Worm (Caenorhabditis elegans) whole organism, L1 larva: ENCODE results near the gene Y70G10A.4.
A peak's percentile ranks its signal among the peaks of the same experiment; 100 is the strongest.

Source experiments
- C04F5.9 ChIP-seq: sonication (generic microtip); optimal IDR thresholded peaks from 2 replicates; lab custom pipeline; 2016; ENCODE audit warnings: missing genetic modification characterization, missing compliant biosample characterization
- C16A3.4 ChIP-seq: fragments of 150-350 bp; optimal IDR thresholded peaks from 2 replicates; lab custom pipeline; 2014; ENCODE audit warnings: missing biosample characterization, missing genetic modification characterization
- F16B12.6 ChIP-seq: fragments of 150-350 bp; optimal IDR thresholded peaks from 2 replicates; lab custom pipeline; 2014; ENCODE audit warnings: missing biosample characterization, missing genetic modification characterization
- Y116A8C.19 ChIP-seq: sonication (generic microtip); optimal IDR thresholded peaks from 2 replicates; lab custom pipeline; 2016; ENCODE audit warnings: missing compliant biosample characterization, missing genetic modification characterization, borderline replicate concordance
- aly-2 ChIP-seq: fragments of 150-350 bp; optimal IDR thresholded peaks from 2 replicates; lab custom pipeline; 2014; ENCODE audit warnings: missing biosample characterization, missing genetic modification characterization
- ama-1 ChIP-seq: fragments of 150-350 bp; optimal IDR thresholded peaks from 2 replicates; lab custom pipeline; 2014
- blmp-1 ChIP-seq: fragments of 150-350 bp; optimal IDR thresholded peaks from 2 replicates; lab custom pipeline; 2014; ENCODE audit warnings: missing biosample characterization, missing genetic modification characterization
- ceh-8 ChIP-seq: fragments of 200-800 bp; sonication (Bioruptor generic); optimal IDR thresholded peaks from 2 replicates; lab custom pipeline; 2018; ENCODE audit warnings: mild to moderate bottlenecking, missing genetic modification characterization, moderate library complexity, missing compliant biosample characterization
- ceh-82 ChIP-seq, 3 experiments: fragments of 150-350 bp in 1 of 3; sonication (generic microtip) in 2 of 3; optimal IDR thresholded peaks; 2 replicates each; lab custom pipeline; 2014 to 2017; ENCODE audit warnings: missing biosample characterization in 3 of 3, missing genetic modification characterization in 3 of 3
- ceh-88 ChIP-seq: fragments of 200-800 bp; sonication (Bioruptor generic); IDR thresholded peaks from 2 replicates; pipeline ENCODE4 v1.3.6; 2022; ENCODE audit warnings: missing genetic modification characterization, missing compliant biosample characterization
- ceh-90 ChIP-seq: sonication (generic microtip); optimal IDR thresholded peaks from 2 replicates; lab custom pipeline; 2016; ENCODE audit warnings: missing genetic modification characterization, missing compliant biosample characterization
- ces-1 ChIP-seq: fragments of 150-350 bp; optimal IDR thresholded peaks from 2 replicates; lab custom pipeline; 2014; ENCODE audit warnings: missing biosample characterization, missing genetic modification reagents, missing genetic modification characterization
- dsc-1 ChIP-seq: sonication (generic microtip); optimal IDR thresholded peaks from 2 replicates; lab custom pipeline; 2016; ENCODE audit warnings: mild to moderate bottlenecking, missing genetic modification characterization, missing compliant biosample characterization
- efl-3 ChIP-seq: fragments of 200-800 bp; sonication (Bioruptor generic); optimal IDR thresholded peaks from 2 replicates; lab custom pipeline; 2018; ENCODE audit warnings: mild to moderate bottlenecking, missing genetic modification characterization, missing compliant biosample characterization
- egl-13 ChIP-seq: sonication (generic microtip); optimal IDR thresholded peaks from 2 replicates; lab custom pipeline; 2016; ENCODE audit warnings: missing genotype, missing genetic modification reagents, missing genetic modification characterization, missing compliant biosample characterization
- egl-27 ChIP-seq, 2 experiments: fragments of 150-350 bp in 1 of 2; sonication (generic microtip); optimal IDR thresholded peaks; 3 replicates each; lab custom pipeline; 2017 to 2018; ENCODE audit warnings: missing biosample characterization in 2 of 2, missing genetic modification characterization in 2 of 2, missing genetic modification reagents in 2 of 2
- elt-2 ChIP-seq: sonication (generic microtip); optimal IDR thresholded peaks from 2 replicates; lab custom pipeline; 2016; ENCODE audit warnings: missing genetic modification characterization, mild to moderate bottlenecking, inconsistent platforms, missing compliant biosample characterization, missing genetic modification reagents
- ets-5 ChIP-seq: fragments of 200-800 bp; sonication (Bioruptor generic); IDR thresholded peaks from 2 replicates; pipeline ENCODE4 v1.3.6; 2022; ENCODE audit warnings: missing genetic modification characterization, missing compliant biosample characterization
- fkh-10 ChIP-seq: sonication (generic microtip); optimal IDR thresholded peaks from 2 replicates; lab custom pipeline; 2017; ENCODE audit warnings: missing biosample characterization, missing genetic modification reagents, missing genetic modification characterization
- fkh-4 ChIP-seq: sonication (generic microtip); optimal IDR thresholded peaks from 2 replicates; lab custom pipeline; 2016; ENCODE audit warnings: missing compliant biosample characterization, missing genetic modification characterization, borderline replicate concordance
- fkh-8 ChIP-seq: sonication (generic microtip); optimal IDR thresholded peaks from 2 replicates; lab custom pipeline; 2016; ENCODE audit warnings: mild to moderate bottlenecking, missing genetic modification characterization, missing compliant biosample characterization
- fos-1 ChIP-seq: fragments of 150-350 bp; optimal IDR thresholded peaks from 2 replicates; lab custom pipeline; 2014; ENCODE audit warnings: missing biosample characterization, missing genetic modification characterization
- hlh-17 ChIP-seq: fragments of 200-800 bp; sonication (Bioruptor generic); optimal IDR thresholded peaks from 2 replicates; lab custom pipeline; 2018; ENCODE audit warnings: missing genetic modification characterization, mild to moderate bottlenecking, missing compliant biosample characterization, moderate library complexity, borderline replicate concordance
- isw-1 ChIP-seq: fragments of 200-800 bp; sonication (Bioruptor generic); IDR thresholded peaks from 2 replicates; pipeline ENCODE4 v1.3.6; 2022; ENCODE audit warnings: missing genetic modification characterization, missing compliant biosample characterization
- lin-15B ChIP-seq: fragments of 150-350 bp; sonication (generic microtip); optimal IDR thresholded peaks from 3 replicates; lab custom pipeline; 2014; ENCODE audit warnings: missing biosample characterization, missing genetic modification characterization
- lin-35 ChIP-seq, 2 experiments: fragments of 150-350 bp; optimal IDR thresholded peaks; 2 replicates each; lab custom pipeline; 2014; ENCODE audit warnings: missing biosample characterization in 2 of 2, missing genetic modification characterization in 2 of 2, missing genetic modification reagents in 2 of 2
- lin-39 ChIP-seq: fragments of 150-350 bp; optimal IDR thresholded peaks from 2 replicates; lab custom pipeline; 2014; ENCODE audit warnings: missing biosample characterization, missing genetic modification reagents, missing genetic modification characterization
- lir-3 ChIP-seq: sonication (generic microtip); optimal IDR thresholded peaks from 2 replicates; lab custom pipeline; 2016; ENCODE audit warnings: mild to moderate bottlenecking, missing genetic modification characterization, moderate library complexity, missing compliant biosample characterization; ENCODE audit not compliant: poor library complexity
- mab-9 ChIP-seq: fragments of 200-800 bp; sonication (Bioruptor generic); IDR thresholded peaks from 2 replicates; pipeline ENCODE4 v1.3.6; 2022; ENCODE audit warnings: missing genetic modification reagents, missing genetic modification characterization, missing compliant biosample characterization
- mep-1 ChIP-seq: fragments of 150-350 bp; optimal IDR thresholded peaks from 2 replicates; lab custom pipeline; 2014; ENCODE audit warnings: missing biosample characterization, missing genetic modification characterization
- nhr-11 ChIP-seq: fragments of 150-350 bp; optimal IDR thresholded peaks from 2 replicates; lab custom pipeline; 2014; ENCODE audit warnings: missing biosample characterization, missing genetic modification characterization
- nhr-20 ChIP-seq: sonication (generic microtip); optimal IDR thresholded peaks from 2 replicates; lab custom pipeline; 2016; ENCODE audit warnings: mild to moderate bottlenecking, missing genetic modification characterization, missing compliant biosample characterization
- nhr-237 ChIP-seq: fragments of 150-350 bp; optimal IDR thresholded peaks from 2 replicates; lab custom pipeline; 2014; ENCODE audit warnings: missing biosample characterization, missing genetic modification characterization
- nhr-28 ChIP-seq: fragments of 150-350 bp; optimal IDR thresholded peaks from 2 replicates; lab custom pipeline; 2014; ENCODE audit warnings: missing biosample characterization, missing genetic modification characterization
- nhr-76 ChIP-seq: sonication (generic microtip); optimal IDR thresholded peaks from 2 replicates; lab custom pipeline; 2017; ENCODE audit warnings: missing biosample characterization, missing genetic modification characterization
- nhr-77 ChIP-seq: fragments of 150-350 bp; optimal IDR thresholded peaks from 2 replicates; lab custom pipeline; 2014; ENCODE audit warnings: missing biosample characterization, missing genetic modification characterization
- nhr-84 ChIP-seq: sonication (generic microtip); optimal IDR thresholded peaks from 2 replicates; lab custom pipeline; 2017; ENCODE audit warnings: missing biosample characterization, missing genetic modification characterization
- nhr-85 ChIP-seq: sonication (generic microtip); peaks from one replicate; lab custom pipeline; 2016; ENCODE audit warnings: missing genetic modification characterization, inconsistent platforms, missing compliant biosample characterization
- nhr-90 ChIP-seq: sonication (generic microtip); optimal IDR thresholded peaks from 2 replicates; lab custom pipeline; 2016; ENCODE audit warnings: mild to moderate bottlenecking, missing genetic modification characterization, missing compliant biosample characterization; ENCODE audit not compliant: poor library complexity
- pag-3 ChIP-seq: sonication (generic microtip); optimal IDR thresholded peaks from 2 replicates; lab custom pipeline; 2017; ENCODE audit warnings: missing genetic modification characterization, mild to moderate bottlenecking, missing compliant biosample characterization, antibody characterized with exemption, borderline replicate concordance; ENCODE audit not compliant: insufficient read depth
- pqm-1 ChIP-seq: sonication (generic microtip); optimal IDR thresholded peaks from 3 replicates; lab custom pipeline; 2017; ENCODE audit warnings: missing biosample characterization, missing genetic modification characterization
- rnt-1 ChIP-seq: sonication (generic microtip); optimal IDR thresholded peaks from 2 replicates; lab custom pipeline; 2016; ENCODE audit warnings: mild to moderate bottlenecking, missing genetic modification characterization, moderate library complexity, missing compliant biosample characterization
- snpc-4 ChIP-seq: fragments of 150-350 bp; optimal IDR thresholded peaks from 2 replicates; lab custom pipeline; 2014; ENCODE audit warnings: missing biosample characterization, missing genetic modification characterization
- snu-23 ChIP-seq: sonication (generic microtip); optimal IDR thresholded peaks from 2 replicates; lab custom pipeline; 2016; ENCODE audit warnings: missing genetic modification characterization, missing compliant biosample characterization
- sptf-1 ChIP-seq: fragments of 150-350 bp; optimal IDR thresholded peaks from 2 replicates; lab custom pipeline; 2014; ENCODE audit warnings: missing biosample characterization, missing genetic modification characterization
- swsn-7 ChIP-seq: sonication (generic microtip); optimal IDR thresholded peaks from 2 replicates; lab custom pipeline; 2016; ENCODE audit warnings: missing genetic modification characterization, missing compliant biosample characterization
- tbx-2 ChIP-seq: sonication (generic microtip); optimal IDR thresholded peaks from 2 replicates; lab custom pipeline; 2016; ENCODE audit warnings: missing genetic modification characterization, missing compliant biosample characterization
- unc-130 ChIP-seq: fragments of 150-350 bp; optimal IDR thresholded peaks from 2 replicates; lab custom pipeline; 2017; ENCODE audit warnings: missing biosample characterization, missing genetic modification characterization, inconsistent platforms
- unc-30 ChIP-seq: sonication (generic microtip); optimal IDR thresholded peaks from 2 replicates; lab custom pipeline; 2017; ENCODE audit warnings: missing biosample characterization, missing genetic modification characterization
- unc-98 ChIP-seq: fragments of 200-800 bp; sonication (Bioruptor generic); IDR thresholded peaks from 2 replicates; pipeline ENCODE4 v1.3.6; 2022; ENCODE audit warnings: missing genetic modification characterization, missing compliant biosample characterization
- vab-15 ChIP-seq: sonication (generic microtip); optimal IDR thresholded peaks from 2 replicates; lab custom pipeline; 2017; ENCODE audit warnings: missing genotype, mild to moderate bottlenecking, missing genetic modification characterization, missing compliant biosample characterization
- xbp-1 ChIP-seq: sonication (generic microtip); optimal IDR thresholded peaks from 2 replicates; lab custom pipeline; 2016; ENCODE audit warnings: missing genetic modification characterization, missing compliant biosample characterization
- zip-4 ChIP-seq: fragments of 200-800 bp; sonication (Bioruptor generic); optimal IDR thresholded peaks from 2 replicates; lab custom pipeline; 2018; ENCODE audit warnings: mild to moderate bottlenecking, missing genetic modification characterization, moderate library complexity, missing compliant biosample characterization
- ztf-11 ChIP-seq, 2 experiments: sonication (generic microtip); optimal IDR thresholded peaks; 2 replicates each; lab custom pipeline; 2016 to 2017; ENCODE audit warnings: missing genetic modification characterization in 2 of 2, missing biosample characterization in 1 of 2, missing compliant biosample characterization in 1 of 2

The Y70G10A.4 gene

DNA sequence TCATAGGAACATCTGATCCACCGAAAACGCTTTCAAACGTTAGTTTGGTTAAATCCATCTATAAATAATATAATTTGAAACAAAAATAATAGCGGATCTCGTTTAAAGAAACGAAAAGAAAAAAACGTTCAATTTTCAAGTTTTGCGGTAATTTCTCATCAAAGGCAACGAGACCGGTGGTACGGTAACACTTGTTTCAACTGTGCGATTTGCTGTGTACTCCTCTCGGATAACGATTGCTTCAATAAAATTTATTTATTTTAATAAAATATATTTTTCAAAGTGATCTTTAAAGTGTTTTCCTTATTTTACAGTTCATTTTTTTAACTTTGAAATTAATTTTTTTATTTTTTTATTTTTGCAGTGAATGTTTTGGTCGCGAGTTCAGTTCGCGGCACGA is 3.4 kb upstream of the Y70G10A.4 start, which contains the start of the genes rde-4 and cox-14 (continued):
- TF ChIP-seq fkh-10 (peak; percentile 16), efl-3 (GFP tag; lab: Kevin White, UChicago) (no peak), elt-2 (tag; lab: Kevin White, UChicago) (peak; percentile 31), ces-1 (no peak), snu-23 (GFP tag; lab: Kevin White, UChicago) (peak; percentile 87), pag-3 (tag; lab: Kevin White, UChicago) (no peak), nhr-85 (peak; percentile 89), mab-9 (GFP tag; lab: Robert Waterston, UW) (no peak), unc-30 (tag; lab: Kevin White, UChicago) (no peak), F16B12.6 (tag; lab: Kevin White, UChicago) (peak; percentile 53), lin-35 (GFP tag; optimal IDR thresholded peaks at IDR 0.05; lab: Kevin White, UChicago) (peak; percentile 91 to 94), rnt-1 (tag; lab: Kevin White, UChicago) (no peak), hlh-17 (no peak), sptf-1 (tag; lab: Kevin White, UChicago) (no peak), dsc-1 (peak; percentile 78), snpc-4 (peak; percentile 46), pqm-1 (tag; lab: Kevin White, UChicago) (no peak), ceh-82 (tag; optimal IDR thresholded peaks at IDR 0.05; lab: Kevin White, UChicago) (peak; percentile 59 to 85 (median 68)), ceh-88 (GFP tag; lab: Robert Waterston, UW) (no peak), blmp-1 (peak; percentile 90), nhr-28 (no peak), fkh-8 (no peak), lin-15B (tag; lab: Kevin White, UChicago) (peak; percentile 89), lin-39 (tag; lab: Kevin White, UChicago) (peak; percentile 63), nhr-76 (tag; lab: Kevin White, UChicago) (no peak), lir-3 (peak; percentile 51), C16A3.4 (tag; lab: Kevin White, UChicago) (peak; percentile 81), ztf-11 (tag; optimal IDR thresholded peaks at IDR 0.05; lab: Kevin White, UChicago) (peak in 1 of 2 experiments; percentile 44), nhr-20 (peak; percentile 82), nhr-237 (tag; lab: Kevin White, UChicago) (peak; percentile 38), isw-1 (GFP tag; lab: Robert Waterston, UW) (no peak), ceh-8 (GFP tag; lab: Kevin White, UChicago) (peak; percentile 81), nhr-11 (tag; lab: Kevin White, UChicago) (peak; percentile 35), vab-15 (no peak), Y116A8C.19 (tag; lab: Kevin White, UChicago) (no peak), fos-1 (tag; lab: Kevin White, UChicago) (peak; percentile 39), unc-130 (tag; lab: Kevin White, UChicago) (peak; percentile 96), aly-2 (tag; lab: Kevin White, UChicago) (peak; percentile 27), ceh-90 (tag; lab: Kevin White, UChicago) (peak; percentile 16), ets-5 (GFP tag; lab: Robert Waterston, UW) (no peak), zip-4 (GFP tag; lab: Kevin White, UChicago) (no peak), tbx-2 (peak; percentile 82), egl-27 (tag; optimal IDR thresholded peaks at IDR 0.05; lab: Kevin White, UChicago) (no peak), nhr-84 (tag; lab: Kevin White, UChicago) (no peak), xbp-1 (tag; lab: Kevin White, UChicago) (peak; percentile 84), ama-1 (lab: Kevin White, UChicago) (peak; percentile 58), egl-13 (tag; lab: Kevin White, UChicago) (peak; percentile 71), swsn-7 (tag; lab: Kevin White, UChicago) (peak; percentile 85), nhr-90 (tag; lab: Kevin White, UChicago) (peak; percentile 77), C04F5.9 (no peak), fkh-4 (tag; lab: Kevin White, UChicago) (no peak), unc-98 (no peak), nhr-77 (tag; lab: Kevin White, UChicago) (no peak), mep-1 (tag; lab: Kevin White, UChicago) (peak; percentile 94)
